Worm (Caenorhabditis elegans): Measurements from ENCODE around the gene hda-5.

Gene hda-5

DNA sequence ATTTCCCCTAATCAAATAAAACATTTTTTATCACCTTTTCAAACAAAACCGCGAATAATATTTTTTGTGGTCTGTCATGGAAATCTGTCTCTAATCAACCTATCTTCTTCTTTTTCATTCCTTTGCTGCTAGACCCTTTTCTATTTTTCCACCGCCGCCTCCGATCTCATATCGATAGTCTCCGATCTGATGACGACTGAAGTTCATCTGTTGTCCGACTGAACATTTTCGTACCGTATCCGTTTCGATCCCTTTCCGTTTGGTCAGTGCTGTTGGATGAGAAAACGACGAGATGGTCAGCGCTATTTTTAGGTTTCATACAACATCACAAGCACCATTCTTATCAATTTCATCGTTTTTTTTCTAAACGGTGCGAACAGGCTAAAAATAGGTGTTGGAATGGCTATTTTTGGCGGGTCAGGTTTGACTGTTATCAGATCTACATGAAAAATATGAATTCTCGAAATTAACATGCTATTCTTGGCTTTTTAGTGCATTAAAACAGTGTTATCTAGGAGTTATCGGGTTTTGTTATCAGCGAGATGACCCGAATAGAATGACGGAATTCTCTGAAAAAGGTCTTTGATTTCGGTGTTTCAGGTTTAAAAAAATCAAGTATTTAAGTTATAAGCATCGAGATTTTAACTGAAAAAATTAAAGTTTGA, 37.8 kb downstream of the hda-5 start:
- TF ChIP-seq ceh-16 (tag; optimal IDR thresholded peaks at IDR 0.05) = no peak
- TF ChIP-seq F13H6.1 (tag; optimal IDR thresholded peaks at IDR 0.05) = peak; percentile 18
- TF ChIP-seq nhr-77 (tag; optimal IDR thresholded peaks at IDR 0.05) = no peak
- no peak for TF ChIP-seq mbf-1 (tag; optimal IDR thresholded peaks at IDR 0.05)
- TF ChIP-seq crh-2 (tag; optimal IDR thresholded peaks at IDR 0.05) = peak; percentile 14
- no peak for TF ChIP-seq nhr-11 (tag; optimal IDR thresholded peaks at IDR 0.05)
- TF ChIP-seq gmeb-1 (tag; optimal IDR thresholded peaks at IDR 0.05) = no peak
- TF ChIP-seq lin-13 (GFP tag; optimal IDR thresholded peaks at IDR 0.05) = no peak
- peak in 1 of 2 experiments; percentile 17 for TF ChIP-seq lsy-2 (tag; optimal IDR thresholded peaks at IDR 0.05)
- peak; percentile 46 for TF ChIP-seq egl-27 (tag; optimal IDR thresholded peaks at IDR 0.05)
- TF ChIP-seq ZK546.5 (tag; optimal IDR thresholded peaks at IDR 0.05) = no peak
- peak; percentile 15 for TF ChIP-seq fos-1 (tag; optimal IDR thresholded peaks at IDR 0.05)
- TF ChIP-seq sma-3 (GFP tag; optimal IDR thresholded peaks at IDR 0.05) = peak; percentile 46
- peak; percentile 94 for TF ChIP-seq sma-9 (GFP tag; optimal IDR thresholded peaks at IDR 0.05)
- peak; percentile 35 for TF ChIP-seq sma-9 (tag; optimal IDR thresholded peaks at IDR 0.05)
- peak; percentile 63 to 80 for TF ChIP-seq mdl-1 (tag; optimal IDR thresholded peaks at IDR 0.05)
- peak; percentile 14 for TF ChIP-seq nhr-129 (tag; optimal IDR thresholded peaks at IDR 0.05)
- no peak for TF ChIP-seq ztf-4 (tag; optimal IDR thresholded peaks at IDR 0.05)
- peak; percentile 20 for TF ChIP-seq nhr-25 (tag; optimal IDR thresholded peaks at IDR 0.05)
- no peak for TF ChIP-seq nhr-10 (tag; optimal IDR thresholded peaks at IDR 0.05)
- TF ChIP-seq snpc-4 (tag; optimal IDR thresholded peaks at IDR 0.05) = no peak
- no peak for TF ChIP-seq sem-4 (tag; optimal IDR thresholded peaks at IDR 0.05)
- TF ChIP-seq alr-1 (tag; optimal IDR thresholded peaks at IDR 0.05) = no peak
- no peak for TF ChIP-seq nhr-12 (tag; optimal IDR thresholded peaks at IDR 0.05)
- TF ChIP-seq nhr-21 (tag; optimal IDR thresholded peaks at IDR 0.05) = peak; percentile 78

- no peak for TF ChIP-seq ceh-16 (tag; optimal IDR thresholded peaks at IDR 0.05)
- TF ChIP-seq sma-3 (GFP tag; optimal IDR thresholded peaks at IDR 0.05) = peak; percentile 66
- peak; percentile 5 for TF ChIP-seq blmp-1 (tag; optimal IDR thresholded peaks at IDR 0.05; ENCODE audit: insufficient read depth)
- TF ChIP-seq sma-9 (GFP tag; optimal IDR thresholded peaks at IDR 0.05) = peak; percentile 95
- no peak for TF ChIP-seq sma-9 (tag; optimal IDR thresholded peaks at IDR 0.05)
- no peak for TF ChIP-seq ZK546.5 (tag; optimal IDR thresholded peaks at IDR 0.05)
- TF ChIP-seq dmd-4 (tag; optimal IDR thresholded peaks at IDR 0.05) = no peak
- TF ChIP-seq nhr-21 (tag; optimal IDR thresholded peaks at IDR 0.05) = peak; percentile 79
- peak in 1 of 2 experiments; percentile 16 for TF ChIP-seq mdl-1 (tag; optimal IDR thresholded peaks at IDR 0.05)
- peak; percentile 24 for TF ChIP-seq egl-27 (tag; optimal IDR thresholded peaks at IDR 0.05)
- TF ChIP-seq nhr-25 (tag; optimal IDR thresholded peaks at IDR 0.05) = peak; percentile 77
- no peak for TF ChIP-seq fos-1 (tag; optimal IDR thresholded peaks at IDR 0.05)
These were observed 39.5 kb downstream of the hda-5 start for ce11 chrII:11838353-11838752.

ce11 chrII:11839116-11839515, 40.3 kb downstream of the hda-5 start:
- TF ChIP-seq crh-2 (tag; optimal IDR thresholded peaks at IDR 0.05) (no peak), ztf-11 (tag; optimal IDR thresholded peaks at IDR 0.05) (no peak), nhr-25 (tag; optimal IDR thresholded peaks at IDR 0.05) (peak; percentile 53), nhr-77 (tag; optimal IDR thresholded peaks at IDR 0.05) (no peak), sma-9 (GFP tag; optimal IDR thresholded peaks at IDR 0.05) (peak; percentile 46), sma-9 (tag; optimal IDR thresholded peaks at IDR 0.05) (no peak)

- TF ChIP-seq unc-62 (GFP tag; optimal IDR thresholded peaks at IDR 0.05) (no peak), nhr-25 (tag; optimal IDR thresholded peaks at IDR 0.05) (no peak), R02D3.7 (tag; optimal IDR thresholded peaks at IDR 0.05) (no peak), sem-4 (tag; optimal IDR thresholded peaks at IDR 0.05) (no peak), snpc-4 (tag; optimal IDR thresholded peaks at IDR 0.05) (peak; percentile 57), nhr-21 (tag; optimal IDR thresholded peaks at IDR 0.05) (peak; percentile 28), alr-1 (tag; optimal IDR thresholded peaks at IDR 0.05) (no peak), sma-3 (GFP tag; optimal IDR thresholded peaks at IDR 0.05) (peak; percentile 55)
These were observed 42.8 kb downstream of the hda-5 start for ce11 chrII:11841653-11842052.

- TF ChIP-seq blmp-1 (tag; optimal IDR thresholded peaks at IDR 0.05; ENCODE audit: insufficient read depth) = peak; percentile 3
- TF ChIP-seq nhr-25 (tag; optimal IDR thresholded peaks at IDR 0.05) = peak; percentile 16
- no peak for TF ChIP-seq nhr-129 (tag; optimal IDR thresholded peaks at IDR 0.05)
These were observed 43.5 kb downstream of the hda-5 start, which contains the start of gene T27D12.1 for ce11 chrII:11842317-11842716. TSS of gene T27D12.1 (plus strand) at chrII:11842617.

DNA sequence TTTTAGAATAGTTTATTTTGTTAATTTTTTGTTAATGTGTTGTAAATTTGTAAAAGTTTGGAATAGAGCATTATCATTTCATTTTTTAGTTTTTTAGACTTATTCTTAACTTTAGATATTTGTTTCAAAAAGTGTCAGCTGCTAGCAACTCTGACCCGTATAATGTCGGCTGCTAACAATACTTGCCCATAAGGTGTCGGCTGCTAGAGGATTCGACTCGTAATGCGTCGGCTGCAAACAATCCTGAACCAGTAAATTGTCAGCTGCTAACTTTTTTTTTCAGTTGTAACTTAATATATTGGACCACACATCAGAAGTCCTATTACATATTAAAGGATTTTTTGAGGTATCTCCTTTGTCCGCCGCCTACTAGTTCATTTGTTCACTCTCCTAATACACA, 43.9 kb downstream of the hda-5 start:
- TF ChIP-seq mab-5 (tag; optimal IDR thresholded peaks at IDR 0.05) = no peak
- no peak for TF ChIP-seq nhr-25 (tag; optimal IDR thresholded peaks at IDR 0.05)
- TF ChIP-seq nhr-77 (tag; optimal IDR thresholded peaks at IDR 0.05) = no peak
- no peak for TF ChIP-seq mbf-1 (tag; optimal IDR thresholded peaks at IDR 0.05)

Data from whole organism, L2 larva.